Worm (Caenorhabditis elegans): ENCODE data around the gene stau-1.

The stau-1 gene

DNA sequence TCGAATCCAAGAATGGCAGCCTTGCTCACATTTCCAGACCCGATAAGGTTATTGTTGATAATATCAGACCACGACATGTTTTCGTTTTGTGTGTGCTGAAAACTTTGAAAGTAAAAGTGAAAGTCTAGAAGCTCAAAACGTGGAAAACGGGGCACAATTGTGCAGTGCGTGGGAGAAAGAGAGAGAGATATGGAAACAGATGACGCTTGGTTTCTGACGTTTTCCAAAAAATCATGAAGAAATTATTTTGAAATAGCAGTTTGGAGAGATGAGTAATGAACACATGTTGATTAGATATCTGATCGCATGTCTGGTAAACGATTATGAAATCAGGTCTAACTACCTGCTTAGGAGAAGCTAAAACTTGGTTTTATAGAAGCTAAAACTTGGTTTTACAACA, 45.5 kb upstream of the stau-1 start, which contains the start of gene pfn-3:
Gene pfn-3 (minus strand): TSS at position 101 of the 400 bp plus-strand sequence.
- peak; percentile 48 for TF ChIP-seq nhr-129 (tag; optimal IDR thresholded peaks at IDR 0.05)
- peak; percentile 50 for TF ChIP-seq sma-9 (GFP tag; optimal IDR thresholded peaks at IDR 0.05)
- no peak for TF ChIP-seq sma-9 (tag; optimal IDR thresholded peaks at IDR 0.05)
- TF ChIP-seq egl-27 (tag; optimal IDR thresholded peaks at IDR 0.05), result no peak
- TF ChIP-seq C34F6.9 (tag; optimal IDR thresholded peaks at IDR 0.05), result peak; percentile 9

DNA sequence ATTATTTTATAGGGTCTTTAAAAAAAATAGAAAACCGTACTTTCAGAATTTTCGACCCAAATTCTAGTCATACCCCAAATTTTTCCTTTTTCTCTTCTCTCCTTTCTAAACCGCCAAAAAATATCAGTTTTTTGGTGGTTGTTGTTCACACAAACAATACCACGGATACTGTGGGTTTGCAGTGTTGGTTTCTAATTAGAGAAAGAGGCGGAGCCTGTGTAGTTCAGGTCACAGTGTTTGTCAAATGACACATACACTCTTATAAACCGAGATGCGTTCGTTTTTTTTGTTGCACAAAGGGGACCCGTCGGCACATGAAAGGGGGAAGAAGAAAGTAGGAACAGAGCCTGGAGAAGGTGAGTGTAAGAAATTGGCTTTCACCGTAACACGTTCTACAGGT, 37.1 kb upstream of the stau-1 start, which contains the start of gene lim-6:
Gene lim-6 (plus strand): TSS at position 301 of the 400 bp plus-strand sequence.
- no peak for TF ChIP-seq sem-4 (tag; optimal IDR thresholded peaks at IDR 0.05)
- TF ChIP-seq elt-3 (tag; optimal IDR thresholded peaks at IDR 0.05), result no peak
- no peak for TF ChIP-seq nhr-11 (tag; optimal IDR thresholded peaks at IDR 0.05)
- no peak for TF ChIP-seq ztf-11 (tag; optimal IDR thresholded peaks at IDR 0.05)
- TF ChIP-seq sma-9 (GFP tag; optimal IDR thresholded peaks at IDR 0.05), result no peak
- no peak for TF ChIP-seq sma-9 (tag; optimal IDR thresholded peaks at IDR 0.05)
- no peak for TF ChIP-seq fos-1 (tag; optimal IDR thresholded peaks at IDR 0.05)
- no peak for TF ChIP-seq snpc-4 (tag; optimal IDR thresholded peaks at IDR 0.05)
- no peak for TF ChIP-seq lsy-2 (tag; optimal IDR thresholded peaks at IDR 0.05)
- TF ChIP-seq mdl-1 (tag; optimal IDR thresholded peaks at IDR 0.05), result no peak
- no peak for TF ChIP-seq unc-55 (GFP tag; optimal IDR thresholded peaks at IDR 0.05)
- no peak for TF ChIP-seq aly-2 (tag; optimal IDR thresholded peaks at IDR 0.05)
- no peak for TF ChIP-seq nhr-237 (tag; optimal IDR thresholded peaks at IDR 0.05)
- no peak for TF ChIP-seq nhr-77 (tag; optimal IDR thresholded peaks at IDR 0.05)

DNA sequence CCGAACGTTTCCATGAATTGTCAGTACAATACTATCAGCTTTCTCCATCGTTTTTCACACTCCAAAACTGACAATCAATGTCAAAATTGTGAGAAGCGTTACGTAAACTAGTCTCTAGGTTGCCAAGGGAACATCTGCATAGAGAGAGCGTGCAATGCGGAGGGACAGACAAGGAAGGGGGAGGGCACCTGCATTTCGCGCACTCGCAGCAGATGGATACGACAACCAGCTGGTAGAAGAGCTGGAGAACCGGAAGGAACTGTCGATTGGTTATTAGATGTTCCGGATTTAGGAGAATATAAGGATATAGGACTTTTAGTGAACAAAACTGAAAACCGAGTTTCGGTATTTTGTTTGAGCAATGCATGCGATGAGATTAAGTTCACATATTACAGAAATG, 33.9 kb upstream of the stau-1 start, which contains the start of gene mksr-1:
Gene mksr-1 (minus strand): TSS at position 144 of the 400 bp plus-strand sequence.
- TF ChIP-seq elt-3 (tag; optimal IDR thresholded peaks at IDR 0.05) (no peak), skn-1 (tag; optimal IDR thresholded peaks at IDR 0.05) (no peak), lin-11 (tag; optimal IDR thresholded peaks at IDR 0.05) (no peak), nhr-12 (tag; optimal IDR thresholded peaks at IDR 0.05) (no peak), blmp-1 (tag; optimal IDR thresholded peaks at IDR 0.05; ENCODE audit: insufficient read depth) (no peak), ceh-82 (tag; optimal IDR thresholded peaks at IDR 0.05) (no peak), peb-1 (tag; optimal IDR thresholded peaks at IDR 0.05) (no peak), nhr-77 (tag; optimal IDR thresholded peaks at IDR 0.05) (no peak), unc-39 (tag; optimal IDR thresholded peaks at IDR 0.05) (no peak), fos-1 (tag; optimal IDR thresholded peaks at IDR 0.05) (no peak), ZK546.5 (tag; optimal IDR thresholded peaks at IDR 0.05) (no peak), ztf-1 (GFP tag; conservative IDR thresholded peaks at IDR 0.05) (no peak), lsy-2 (tag; optimal IDR thresholded peaks at IDR 0.05) (no peak), nhr-237 (tag; optimal IDR thresholded peaks at IDR 0.05) (no peak), nhr-23 (tag; optimal IDR thresholded peaks at IDR 0.05) (no peak), snpc-4 (tag; optimal IDR thresholded peaks at IDR 0.05) (no peak), sma-9 (GFP tag; optimal IDR thresholded peaks at IDR 0.05) (no peak), sma-9 (tag; optimal IDR thresholded peaks at IDR 0.05) (no peak), egl-27 (tag; optimal IDR thresholded peaks at IDR 0.05) (no peak)

DNA sequence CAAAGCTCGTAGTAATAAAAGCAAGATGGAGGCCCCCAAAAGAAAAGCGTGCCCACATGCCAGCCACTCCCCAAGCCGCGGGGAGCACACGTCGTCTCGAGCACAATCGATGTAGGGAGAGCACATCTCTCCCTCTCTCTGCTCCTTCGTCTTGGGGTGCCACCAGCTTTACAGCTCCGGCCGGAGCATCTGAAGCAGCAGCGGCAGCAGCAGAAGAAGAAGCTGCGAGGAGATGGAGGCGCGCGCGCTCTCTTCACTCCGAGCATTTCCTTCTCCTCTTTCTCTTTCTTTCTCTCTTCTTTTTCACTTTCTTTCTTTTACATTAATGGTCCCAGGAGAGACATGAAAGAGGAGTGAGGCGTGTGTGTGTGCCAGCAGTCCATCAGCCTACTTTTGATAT, 29.0 kb upstream of the stau-1 start:
- peak; percentile 11 for TF ChIP-seq lin-11 (tag; optimal IDR thresholded peaks at IDR 0.05)
- peak; percentile 23 for TF ChIP-seq Y55F3AM.14 (GFP tag; optimal IDR thresholded peaks at IDR 0.05)
- TF ChIP-seq nhr-129 (tag; optimal IDR thresholded peaks at IDR 0.05), result peak; percentile 61
- peak; percentile 6 for TF ChIP-seq sem-4 (tag; optimal IDR thresholded peaks at IDR 0.05)
- no peak for TF ChIP-seq alr-1 (tag; optimal IDR thresholded peaks at IDR 0.05)
- TF ChIP-seq mab-5 (tag; optimal IDR thresholded peaks at IDR 0.05), result peak; percentile 59
- TF ChIP-seq zag-1 (tag; optimal IDR thresholded peaks at IDR 0.05), result peak; percentile 76
- no peak for TF ChIP-seq nhr-237 (tag; optimal IDR thresholded peaks at IDR 0.05)
- peak; percentile 15 for TF ChIP-seq lin-13 (GFP tag; optimal IDR thresholded peaks at IDR 0.05)
- peak; percentile 31 for TF ChIP-seq snpc-4 (tag; optimal IDR thresholded peaks at IDR 0.05)
- TF ChIP-seq skn-1 (tag; optimal IDR thresholded peaks at IDR 0.05), result no peak
- peak; percentile 9 to 56 for TF ChIP-seq lsy-2 (tag; optimal IDR thresholded peaks at IDR 0.05)
- no peak for TF ChIP-seq peb-1 (tag; optimal IDR thresholded peaks at IDR 0.05)
- TF ChIP-seq crh-2 (tag; optimal IDR thresholded peaks at IDR 0.05), result peak; percentile 38
- TF ChIP-seq C34F6.9 (tag; optimal IDR thresholded peaks at IDR 0.05), result peak; percentile 67
- peak; percentile 38 for TF ChIP-seq sma-9 (GFP tag; optimal IDR thresholded peaks at IDR 0.05)
- no peak for TF ChIP-seq sma-9 (tag; optimal IDR thresholded peaks at IDR 0.05)
- TF ChIP-seq unc-55 (GFP tag; optimal IDR thresholded peaks at IDR 0.05), result peak; percentile 83
- no peak for TF ChIP-seq fos-1 (tag; optimal IDR thresholded peaks at IDR 0.05)
- no peak for TF ChIP-seq nhr-23 (tag; optimal IDR thresholded peaks at IDR 0.05)
- no peak for TF ChIP-seq nhr-10 (tag; optimal IDR thresholded peaks at IDR 0.05)
- TF ChIP-seq unc-39 (tag; optimal IDR thresholded peaks at IDR 0.05), result no peak
- no peak for TF ChIP-seq nhr-25 (tag; optimal IDR thresholded peaks at IDR 0.05)
- peak; percentile 78 for TF ChIP-seq F13H6.1 (tag; optimal IDR thresholded peaks at IDR 0.05)
- peak in 1 of 2 experiments; percentile 62 for TF ChIP-seq mdl-1 (tag; optimal IDR thresholded peaks at IDR 0.05)
